Worm (Caenorhabditis elegans) whole organism, late embryonic: ENCODE results near the gene tag-234.

Experiments used
- ceh-19 ChIP-seq: fragments of 200-800 bp; sonication (Bioruptor generic); optimal IDR thresholded peaks from 2 replicates; lab custom pipeline; 2018; ENCODE audit warnings: mild to moderate bottlenecking, missing genetic modification characterization, missing compliant biosample characterization
- ceh-2 ChIP-seq: sonication (generic microtip); optimal IDR thresholded peaks from 2 replicates; lab custom pipeline; 2016; ENCODE audit warnings: missing genotype, missing genetic modification characterization, missing compliant biosample characterization
- ceh-45 ChIP-seq: fragments of 200-800 bp; sonication (Bioruptor generic); IDR thresholded peaks from 2 replicates; pipeline ENCODE4 v1.3.6; 2022; ENCODE audit warnings: missing genetic modification reagents, missing genetic modification characterization, missing compliant biosample characterization
- ceh-48 ChIP-seq: sonication (generic microtip); optimal IDR thresholded peaks from 2 replicates; lab custom pipeline; 2016; ENCODE audit warnings: missing genetic modification characterization, inconsistent platforms, missing compliant biosample characterization
- elt-2 ChIP-seq: sonication (generic microtip); optimal IDR thresholded peaks from 2 replicates; lab custom pipeline; 2016; ENCODE audit warnings: missing genetic modification reagents, missing genetic modification characterization, missing compliant biosample characterization
- fkh-10 ChIP-seq: fragments of 150-350 bp; optimal IDR thresholded peaks from 2 replicates; lab custom pipeline; 2014; ENCODE audit warnings: missing biosample characterization, missing genetic modification reagents, missing genetic modification characterization
- nhr-11 ChIP-seq: fragments of 150-350 bp; optimal IDR thresholded peaks from 2 replicates; lab custom pipeline; 2014; ENCODE audit warnings: missing biosample characterization, missing genetic modification characterization
- pag-3 ChIP-seq: sonication (generic microtip); optimal IDR thresholded peaks from 2 replicates; lab custom pipeline; 2016; ENCODE audit warnings: missing compliant biosample characterization, missing genetic modification characterization, borderline replicate concordance
- pax-1 ChIP-seq: fragments of 150-350 bp; optimal IDR thresholded peaks from 2 replicates; lab custom pipeline; 2014; ENCODE audit warnings: missing biosample characterization, missing genetic modification characterization
- pha-2 ChIP-seq: sonication (generic microtip); optimal IDR thresholded peaks from 2 replicates; lab custom pipeline; 2017; ENCODE audit warnings: mild to moderate bottlenecking, missing genetic modification characterization, missing compliant biosample characterization
- pha-4 ChIP-seq: fragments of 150-350 bp; optimal IDR thresholded peaks from 2 replicates; lab custom pipeline; 2018; ENCODE audit warnings: missing biosample characterization, missing genetic modification reagents, missing genetic modification characterization
- pqm-1 ChIP-seq: sonication (generic microtip); optimal IDR thresholded peaks from 2 replicates; lab custom pipeline; 2016; ENCODE audit warnings: missing genetic modification characterization, missing compliant biosample characterization

ce11 chrII:5899080-5899479, 35.1 kb downstream of the tag-234 start:
- TF ChIP-seq fkh-10 (GFP tag; lab: Kevin White, UChicago), result no peak
- no peak for TF ChIP-seq pag-3 (tag; lab: Kevin White, UChicago)
- TF ChIP-seq pha-4 (tag; lab: Kevin White, UChicago), result no peak
- TF ChIP-seq pax-1 (tag; lab: Kevin White, UChicago), result no peak
- no peak for TF ChIP-seq ceh-45 (GFP tag; lab: Robert Waterston, UW)
- TF ChIP-seq elt-2 (tag; lab: Kevin White, UChicago), result no peak
- no peak for TF ChIP-seq ceh-19
- TF ChIP-seq pha-2 (tag; lab: Kevin White, UChicago), result no peak
- no peak for TF ChIP-seq ceh-2 (tag; lab: Kevin White, UChicago)
- no peak for TF ChIP-seq pqm-1
- TF ChIP-seq nhr-11, result no peak
- TF ChIP-seq ceh-48 (tag; lab: Kevin White, UChicago), result no peak
